Worm (Caenorhabditis elegans) whole organism, L2 larva: Measurements from ENCODE around the gene F31F6.1.

ENCODE experiments used
- C34F6.9 ChIP-seq: fragments of 150-350 bp; optimal IDR thresholded peaks from 2 replicates; lab custom pipeline; 2014; ENCODE audit warnings: missing biosample characterization, missing genetic modification characterization
- R02D3.7 ChIP-seq: fragments of 150-350 bp; optimal IDR thresholded peaks from 2 replicates; lab custom pipeline; 2014; ENCODE audit warnings: missing biosample characterization, missing genetic modification characterization
- Y55F3AM.14 ChIP-seq: fragments of 200-800 bp; sonication (Bioruptor generic); optimal IDR thresholded peaks from 2 replicates; lab custom pipeline; 2018; ENCODE audit warnings: mild to moderate bottlenecking, missing genetic modification characterization, missing compliant biosample characterization
- ZK546.5 ChIP-seq: sonication (generic microtip); optimal IDR thresholded peaks from 2 replicates; lab custom pipeline; 2017; ENCODE audit warnings: missing biosample characterization, missing genetic modification characterization
- alr-1 ChIP-seq: fragments of 150-350 bp; optimal IDR thresholded peaks from 2 replicates; lab custom pipeline; 2014; ENCODE audit warnings: missing biosample characterization, missing genetic modification characterization
- aly-2 ChIP-seq: fragments of 150-350 bp; optimal IDR thresholded peaks from 2 replicates; lab custom pipeline; 2014; ENCODE audit warnings: missing biosample characterization, missing genetic modification characterization
- ama-1 ChIP-seq: fragments of 150-350 bp; optimal IDR thresholded peaks from 2 replicates; lab custom pipeline; 2018; ENCODE audit warnings: inconsistent platforms
- blmp-1 ChIP-seq: sonication (generic microtip); optimal IDR thresholded peaks from 2 replicates; lab custom pipeline; 2017; ENCODE audit warnings: missing genetic modification characterization, mild to moderate bottlenecking, missing compliant biosample characterization, antibody characterized with exemption, moderate library complexity; ENCODE audit not compliant: insufficient read depth
- crh-2 ChIP-seq: sonication (generic microtip); optimal IDR thresholded peaks from 2 replicates; lab custom pipeline; 2017; ENCODE audit warnings: missing biosample characterization, missing genetic modification characterization
- egl-27 ChIP-seq: sonication (generic microtip); optimal IDR thresholded peaks from 3 replicates; lab custom pipeline; 2017; ENCODE audit warnings: missing biosample characterization, missing genetic modification reagents, missing genetic modification characterization
- elt-3 ChIP-seq: sonication (generic microtip); optimal IDR thresholded peaks from 2 replicates; lab custom pipeline; 2017; ENCODE audit warnings: missing biosample characterization, missing genetic modification characterization
- fos-1 ChIP-seq: fragments of 150-350 bp; optimal IDR thresholded peaks from 2 replicates; lab custom pipeline; 2014; ENCODE audit warnings: missing biosample characterization, missing genetic modification characterization
- lin-11 ChIP-seq: fragments of 150-350 bp; sonication (generic microtip); optimal IDR thresholded peaks from 2 replicates; lab custom pipeline; 2014; ENCODE audit warnings: missing biosample characterization, missing genetic modification characterization, inconsistent platforms, mixed read lengths
- lin-13 ChIP-seq: fragments of 150-350 bp; optimal IDR thresholded peaks from 2 replicates; lab custom pipeline; 2014; ENCODE audit warnings: missing biosample characterization, missing genetic modification reagents, missing genetic modification characterization
- lin-39 ChIP-seq: fragments of 150-350 bp; optimal IDR thresholded peaks from 2 replicates; lab custom pipeline; 2014; ENCODE audit warnings: missing biosample characterization, missing genetic modification reagents, missing genetic modification characterization
- lsy-2 ChIP-seq, 2 experiments: fragments of 150-350 bp in 1 of 2; sonication (generic microtip) in 1 of 2; optimal IDR thresholded peaks; 2 replicates each; lab custom pipeline; 2014 to 2017; ENCODE audit warnings: missing biosample characterization in 2 of 2, missing genetic modification characterization in 2 of 2
- mab-5 ChIP-seq: fragments of 150-350 bp; optimal IDR thresholded peaks from 2 replicates; lab custom pipeline; 2014; ENCODE audit warnings: missing biosample characterization, missing genetic modification characterization
- mbf-1 ChIP-seq: sonication (generic microtip); optimal IDR thresholded peaks from 2 replicates; lab custom pipeline; 2017; ENCODE audit warnings: missing biosample characterization, missing genetic modification characterization
- nhr-10 ChIP-seq: sonication (generic microtip); optimal IDR thresholded peaks from 2 replicates; lab custom pipeline; 2017; ENCODE audit warnings: missing biosample characterization, missing genetic modification characterization
- nhr-11 ChIP-seq: fragments of 150-350 bp; optimal IDR thresholded peaks from 2 replicates; lab custom pipeline; 2014; ENCODE audit warnings: missing biosample characterization, missing genetic modification characterization
- nhr-12 ChIP-seq: fragments of 150-350 bp; optimal IDR thresholded peaks from 2 replicates; lab custom pipeline; 2014; ENCODE audit warnings: missing biosample characterization, missing genetic modification characterization
- nhr-129 ChIP-seq: fragments of 150-350 bp; optimal IDR thresholded peaks from 2 replicates; lab custom pipeline; 2014; ENCODE audit warnings: missing biosample characterization, missing genetic modification characterization
- nhr-21 ChIP-seq: fragments of 150-350 bp; optimal IDR thresholded peaks from 2 replicates; lab custom pipeline; 2014; ENCODE audit warnings: missing biosample characterization, missing genetic modification characterization
- nhr-237 ChIP-seq: fragments of 150-350 bp; optimal IDR thresholded peaks from 2 replicates; lab custom pipeline; 2014; ENCODE audit warnings: missing biosample characterization, missing genetic modification characterization
- nhr-25 ChIP-seq: fragments of 150-350 bp; sonication (generic microtip); optimal IDR thresholded peaks from 3 replicates; lab custom pipeline; 2014; ENCODE audit warnings: missing biosample characterization, missing genetic modification characterization
- nhr-6 ChIP-seq: fragments of 150-350 bp; optimal IDR thresholded peaks from 2 replicates; lab custom pipeline; 2014; ENCODE audit warnings: missing biosample characterization, missing genetic modification characterization
- nhr-77 ChIP-seq: fragments of 150-350 bp; optimal IDR thresholded peaks from 2 replicates; lab custom pipeline; 2014; ENCODE audit warnings: missing biosample characterization, missing genetic modification characterization
- peb-1 ChIP-seq: fragments of 150-350 bp; optimal IDR thresholded peaks from 2 replicates; lab custom pipeline; 2014; ENCODE audit warnings: missing biosample characterization, missing genetic modification characterization
- unc-39 ChIP-seq: fragments of 150-350 bp; optimal IDR thresholded peaks from 2 replicates; lab custom pipeline; 2014; ENCODE audit warnings: missing biosample characterization, missing genetic modification characterization
- unc-62 ChIP-seq: fragments of 150-350 bp; optimal IDR thresholded peaks from 2 replicates; lab custom pipeline; 2014; ENCODE audit warnings: missing biosample characterization, missing genetic modification reagents, missing genetic modification characterization
- zag-1 ChIP-seq: fragments of 150-350 bp; optimal IDR thresholded peaks from 2 replicates; lab custom pipeline; 2014; ENCODE audit warnings: missing biosample characterization, missing genetic modification characterization
- ztf-1 ChIP-seq: fragments of 200-800 bp; sonication (Bioruptor generic); conservative IDR thresholded peaks from 2 replicates; pipeline ENCODE4 v1.3.6; 2022; ENCODE audit warnings: missing genetic modification characterization, missing compliant biosample characterization
- ztf-11 ChIP-seq: sonication (generic microtip); optimal IDR thresholded peaks from 2 replicates; lab custom pipeline; 2017; ENCODE audit warnings: missing biosample characterization, missing genetic modification characterization
- ztf-4 ChIP-seq: fragments of 150-350 bp; optimal IDR thresholded peaks from 2 replicates; lab custom pipeline; 2014; ENCODE audit warnings: missing biosample characterization, missing genetic modification characterization

F31F6.1 gene

DNA sequence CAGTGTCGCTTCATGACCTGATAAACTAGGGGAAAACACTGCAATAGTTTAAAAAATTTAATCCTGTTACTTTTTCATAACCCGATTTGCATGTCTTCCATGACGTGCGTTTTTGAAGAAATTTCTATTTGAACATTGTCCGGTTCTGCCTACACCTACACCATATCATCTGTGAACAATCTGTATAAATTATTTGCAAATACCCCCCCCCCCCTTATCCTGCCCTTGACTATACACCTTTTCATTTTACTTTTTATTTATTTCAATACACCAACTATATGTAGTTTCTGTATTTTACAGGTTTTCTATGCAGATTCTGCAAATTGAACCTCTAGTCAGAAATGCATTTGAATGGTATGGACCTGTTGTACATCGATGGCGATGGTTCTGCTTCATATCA, 20.1 kb upstream of the F31F6.1 start, which contains the start of gene daf-6:
Gene daf-6, plus strand, starts transcription at position 301 of the 400 bp plus-strand sequence.
- TF ChIP-seq C34F6.9 (tag; lab: Kevin White, UChicago) (no peak), alr-1 (no peak), ztf-4 (tag; lab: Kevin White, UChicago) (no peak), ztf-1 (GFP tag; lab: Robert Waterston, UW) (no peak), mbf-1 (tag; lab: Kevin White, UChicago) (no peak), nhr-6 (tag; lab: Kevin White, UChicago) (no peak), Y55F3AM.14 (GFP tag; lab: Kevin White, UChicago) (no peak), nhr-21 (tag; lab: Kevin White, UChicago) (no peak), peb-1 (tag; lab: Kevin White, UChicago) (no peak), nhr-77 (tag; lab: Kevin White, UChicago) (no peak), fos-1 (no peak), R02D3.7 (tag; lab: Kevin White, UChicago) (no peak), elt-3 (no peak), mab-5 (no peak), nhr-129 (tag; lab: Kevin White, UChicago) (no peak)

DNA sequence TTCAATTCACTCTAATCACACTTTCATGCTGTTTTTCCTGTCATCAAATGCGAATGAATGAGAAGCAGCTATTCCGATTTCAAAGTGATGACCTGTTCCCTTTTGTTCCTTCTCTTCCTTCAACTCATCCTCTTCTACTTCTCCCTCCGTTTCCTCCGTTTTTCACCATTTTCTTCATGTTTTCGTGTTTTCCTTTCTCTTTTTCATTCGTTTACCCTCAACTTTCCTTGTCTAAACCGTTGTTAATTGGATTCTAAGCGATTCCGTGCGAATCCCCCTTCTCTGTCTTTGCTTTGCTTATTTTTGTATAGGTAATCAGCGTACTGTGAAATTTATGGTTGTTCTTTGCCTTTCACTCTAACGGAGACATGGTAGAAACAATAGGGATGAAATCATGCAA, 17.8 kb upstream of the F31F6.1 start:
- TF ChIP-seq ama-1 (no peak), fos-1 (no peak), peb-1 (tag; lab: Kevin White, UChicago) (no peak), aly-2 (no peak), zag-1 (no peak), lin-13 (GFP tag; lab: Kevin White, UChicago) (no peak), R02D3.7 (tag; lab: Kevin White, UChicago) (no peak), crh-2 (no peak), ztf-1 (GFP tag; lab: Robert Waterston, UW) (no peak), ZK546.5 (tag; lab: Kevin White, UChicago) (no peak), ztf-11 (tag; lab: Kevin White, UChicago) (no peak), nhr-12 (tag; lab: Kevin White, UChicago) (no peak), nhr-11 (no peak), blmp-1 (tag; lab: Kevin White, UChicago) (no peak), lsy-2 (tag; optimal IDR thresholded peaks at IDR 0.05; lab: Kevin White, UChicago) (no peak), nhr-10 (no peak), lin-11 (tag; lab: Kevin White, UChicago) (no peak), lin-39 (tag; lab: Kevin White, UChicago) (no peak), C34F6.9 (tag; lab: Kevin White, UChicago) (no peak)

ce11 chrX:14881119-14881518, 13.0 kb upstream of the F31F6.1 start, which contains the start of gene flp-8:
TSS of gene flp-8 (plus strand) at chrX:14881419.
- no peak for TF ChIP-seq ztf-11 (tag; lab: Kevin White, UChicago)
- TF ChIP-seq ama-1: no peak
- TF ChIP-seq lin-11 (tag; lab: Kevin White, UChicago): no peak
- TF ChIP-seq nhr-11: no peak
- TF ChIP-seq crh-2: no peak
- TF ChIP-seq egl-27: no peak
- TF ChIP-seq alr-1: no peak
- TF ChIP-seq lin-13 (GFP tag; lab: Kevin White, UChicago): no peak

DNA sequence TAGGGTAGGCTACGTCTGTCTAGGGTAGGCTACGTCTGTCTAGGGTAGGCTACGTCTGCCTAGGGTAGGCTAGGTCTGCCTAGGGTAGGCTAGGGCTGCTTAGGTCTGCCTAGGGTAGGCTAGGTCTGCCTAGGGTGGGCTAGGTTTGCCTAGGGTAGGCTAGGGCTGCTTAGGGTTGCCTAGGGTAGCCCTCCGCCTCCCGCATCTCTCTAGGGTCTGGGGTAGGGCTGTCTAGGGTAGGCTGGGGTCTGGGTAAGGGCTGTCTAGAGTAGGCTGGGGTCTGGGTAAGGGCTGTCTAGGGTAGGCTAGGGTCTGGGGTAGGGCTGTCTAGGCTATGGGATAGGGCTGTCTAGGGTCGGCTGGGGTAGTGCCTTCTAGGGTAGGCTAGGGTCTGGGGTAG, 9.6 kb upstream of the F31F6.1 start:
- TF ChIP-seq mbf-1 (tag; lab: Kevin White, UChicago): no peak
- no peak for TF ChIP-seq unc-39 (tag; lab: Kevin White, UChicago)
- no peak for TF ChIP-seq nhr-25 (tag; lab: Kevin White, UChicago)
- TF ChIP-seq lin-39 (tag; lab: Kevin White, UChicago): no peak
- no peak for TF ChIP-seq nhr-237 (tag; lab: Kevin White, UChicago)
- TF ChIP-seq mab-5: no peak
- TF ChIP-seq, all 48 proteins: peak for 0

ce11 chrX:14875668-14876067, 7.6 kb upstream of the F31F6.1 start, which contains the start of gene sssh-1:
TSS of gene sssh-1 (plus strand) at chrX:14875968.
- TF ChIP-seq unc-62 (GFP tag; lab: Kevin White, UChicago): no peak
